Fruit fly (Drosophila melanogaster) whole organism, wandering third instar larva: ENCODE results near the gene CG33271.
"Not testable (repeated sequence)": the region's sequence is repeated elsewhere in the genome, so short reads cannot be mapped to it uniquely, and the experiment has no call there.

Experiments used
- Abd-B ChIP-seq: fragments of >200 bp; optimal IDR thresholded peaks from 2 replicates; lab custom pipeline; 2017; ENCODE audit warnings: missing biosample characterization, missing genetic modification characterization
- CG32264 ChIP-seq: fragments of 200-800 bp; sonication (Bioruptor generic); optimal IDR thresholded peaks from 2 replicates; lab custom pipeline; 2016; ENCODE audit warnings: missing biosample characterization, missing genetic modification characterization
- CrebA ChIP-seq: fragments of 200-800 bp; sonication (Bioruptor generic); optimal IDR thresholded peaks from 2 replicates; lab custom pipeline; 2016; ENCODE audit warnings: missing biosample characterization, mild to moderate bottlenecking, missing genetic modification characterization, borderline replicate concordance
- Dfd ChIP-seq: fragments of >200 bp; optimal IDR thresholded peaks from 2 replicates; lab custom pipeline; 2017; ENCODE audit warnings: missing biosample characterization, missing genetic modification characterization
- Dif ChIP-seq: fragments of 200-275, 200-300 bp; sonication (Bioruptor generic); optimal IDR thresholded peaks from 2 replicates; lab custom pipeline; 2018; ENCODE audit warnings: missing biosample characterization, missing genetic modification characterization; ENCODE audit not compliant: partially characterized antibody
- GATAd ChIP-seq: sonication (Bioruptor generic); optimal IDR thresholded peaks from 2 replicates; lab custom pipeline; 2016; ENCODE audit warnings: missing biosample characterization, missing genetic modification characterization
- HLH106 ChIP-seq: fragments of 200-800 bp; optimal IDR thresholded peaks from 3 replicates; lab custom pipeline; 2019; ENCODE audit warnings: missing biosample characterization, mild to moderate bottlenecking, missing genetic modification characterization, moderate library complexity
- Hnf4 ChIP-seq: fragments of 200-800 bp; sonication (Bioruptor generic); optimal IDR thresholded peaks from 2 replicates; lab custom pipeline; 2016; ENCODE audit warnings: missing biosample characterization, mild to moderate bottlenecking, missing genetic modification characterization
- Hr78 ChIP-seq: fragments of >200 bp; optimal IDR thresholded peaks from 2 replicates; lab custom pipeline; 2017; ENCODE audit warnings: missing biosample characterization, missing genetic modification characterization
- Hr83 ChIP-seq: fragments of 200-300 bp; sonication (Bioruptor generic); optimal IDR thresholded peaks from 2 replicates; lab custom pipeline; 2016; ENCODE audit warnings: missing biosample characterization, mild to moderate bottlenecking, missing genetic modification characterization, moderate library complexity; ENCODE audit not compliant: poor library complexity, severe bottlenecking
- Jra ChIP-seq: sonication (Bioruptor generic); optimal IDR thresholded peaks from 2 replicates; lab custom pipeline; 2016; ENCODE audit warnings: missing biosample characterization, missing genetic modification characterization
- Mio ChIP-seq: sonication (Bioruptor generic); optimal IDR thresholded peaks from 2 replicates; lab custom pipeline; 2016; ENCODE audit warnings: missing biosample characterization, missing genetic modification characterization
- Myc ChIP-seq: fragments of >200 bp; optimal IDR thresholded peaks from 2 replicates; lab custom pipeline; 2017
- N ChIP-seq: fragments of >200 bp; optimal IDR thresholded peaks from 2 replicates; lab custom pipeline; 2018; ENCODE audit warnings: missing biosample characterization, missing external identifiers, missing genetic modification characterization
- OdsH ChIP-seq: fragments of 200-800 bp; sonication (Bioruptor generic); optimal IDR thresholded peaks from 2 replicates; lab custom pipeline; 2016; ENCODE audit warnings: missing biosample characterization, mild to moderate bottlenecking, missing genetic modification characterization
- Rel ChIP-seq, 2 experiments: fragments of 200-800 bp; sonication (Bioruptor generic) in 1 of 2; optimal IDR thresholded peaks; 2 replicates in 1 of 2; 3 replicates in 1 of 2; lab custom pipeline; 2016 to 2019; ENCODE audit warnings: mild to moderate bottlenecking in 2 of 2, missing biosample characterization in 2 of 2, missing genetic modification characterization in 2 of 2, moderate library complexity in 1 of 2
- Vsx2 ChIP-seq: fragments of 200-300, 225-300 bp; sonication (Bioruptor generic); optimal IDR thresholded peaks from 2 replicates; lab custom pipeline; 2018; ENCODE audit warnings: missing biosample characterization, missing genetic modification characterization; ENCODE audit not compliant: partially characterized antibody
- br ChIP-seq: fragments of 200-800 bp; sonication (Bioruptor generic); optimal IDR thresholded peaks from 2 replicates; lab custom pipeline; 2016; ENCODE audit warnings: missing biosample characterization, missing genetic modification characterization
- brk ChIP-seq: fragments of 200-800 bp; sonication (Bioruptor generic); optimal IDR thresholded peaks from 2 replicates; lab custom pipeline; 2016; ENCODE audit warnings: missing biosample characterization, mild to moderate bottlenecking, missing genetic modification characterization
- dl ChIP-seq, 2 experiments: fragments of 175-275, 200-275 bp in 1 of 2; fragments of 200-275 bp in 1 of 2; sonication (Bioruptor generic); optimal IDR thresholded peaks; lab custom pipeline; 2018; ENCODE audit warnings: mild to moderate bottlenecking in 2 of 2, missing biosample characterization in 2 of 2, missing genetic modification characterization in 2 of 2, moderate library complexity in 2 of 2; ENCODE audit not compliant: partially characterized antibody in 2 of 2, insufficient read depth in 1 of 2
- dmrt93B ChIP-seq: fragments of 200-800 bp; sonication (Bioruptor generic); optimal IDR thresholded peaks from 2 replicates; lab custom pipeline; 2018; ENCODE audit warnings: missing biosample characterization, mild to moderate bottlenecking, missing genetic modification characterization
- dsf ChIP-seq: sonication (Bioruptor generic); optimal IDR thresholded peaks from 2 replicates; lab custom pipeline; 2016; ENCODE audit warnings: missing biosample characterization, missing genetic modification characterization, borderline replicate concordance
- ey ChIP-seq: fragments of 200-800 bp; sonication (Bioruptor generic); optimal IDR thresholded peaks from 2 replicates; lab custom pipeline; 2016; ENCODE audit warnings: missing biosample characterization, missing genetic modification characterization
- foxo ChIP-seq, 2 experiments: fragments of 200-800 bp; sonication (Bioruptor generic); optimal IDR thresholded peaks; 2 replicates in 1 of 2; 3 replicates in 1 of 2; lab custom pipeline; 2016 to 2017; ENCODE audit warnings: missing biosample characterization in 2 of 2, missing genetic modification characterization in 2 of 2
- fru ChIP-seq: fragments of 200-800 bp; sonication (Bioruptor generic); optimal IDR thresholded peaks from 3 replicates; lab custom pipeline; 2016; ENCODE audit warnings: missing biosample characterization, mild to moderate bottlenecking, missing genetic modification characterization
- h ChIP-seq: fragments of 200-800 bp; sonication (Bioruptor generic); optimal IDR thresholded peaks from 3 replicates; lab custom pipeline; 2016; ENCODE audit warnings: missing biosample characterization, mild to moderate bottlenecking, missing genetic modification characterization
- jim ChIP-seq: fragments of 175-275, 200-325 bp; sonication (Bioruptor generic); optimal IDR thresholded peaks from 2 replicates; lab custom pipeline; 2016; ENCODE audit warnings: missing biosample characterization, mild to moderate bottlenecking, missing genetic modification characterization
- pan ChIP-seq: fragments of >200 bp; optimal IDR thresholded peaks from 2 replicates; lab custom pipeline; 2017
- psq ChIP-seq: fragments of 200-800 bp; sonication (Bioruptor generic); optimal IDR thresholded peaks from 3 replicates; lab custom pipeline; 2017; ENCODE audit warnings: missing biosample characterization, mild to moderate bottlenecking, missing genetic modification characterization, moderate library complexity
- rgr ChIP-seq: fragments of 200-800 bp; sonication (Bioruptor generic); optimal IDR thresholded peaks from 3 replicates; lab custom pipeline; 2016; ENCODE audit warnings: missing biosample characterization, mild to moderate bottlenecking, missing genetic modification characterization
- sv ChIP-seq: fragments of 200-800 bp; sonication (Bioruptor generic); optimal IDR thresholded peaks from 3 replicates; lab custom pipeline; 2016; ENCODE audit warnings: missing biosample characterization, missing genetic modification characterization
- usp ChIP-seq: fragments of >200 bp; optimal IDR thresholded peaks from 2 replicates; lab custom pipeline; 2017; ENCODE audit warnings: missing biosample characterization, missing genetic modification characterization
- woc ChIP-seq: sonication (Bioruptor generic); optimal IDR thresholded peaks from 2 replicates; lab custom pipeline; 2016; ENCODE audit warnings: missing biosample characterization, mild to moderate bottlenecking, missing genetic modification characterization

CG33271 gene

DNA sequence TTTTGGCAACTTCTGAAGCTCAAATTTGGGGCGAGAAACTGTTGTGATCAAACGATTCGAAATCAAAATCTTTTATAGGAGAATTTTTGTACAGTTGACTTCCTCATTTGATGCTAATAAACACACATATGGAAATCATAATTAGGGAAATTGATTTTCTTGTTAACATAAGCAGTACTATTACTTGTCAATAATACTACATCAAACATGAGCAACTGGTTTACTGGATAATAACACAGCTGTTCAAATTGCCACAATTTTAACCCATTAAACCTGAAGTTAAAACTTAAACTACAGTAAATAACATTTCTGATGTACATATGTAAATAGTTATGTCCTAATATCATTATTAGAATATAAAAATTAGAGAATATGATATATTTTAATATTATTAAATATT is 2.6 kb upstream of the CG33271 start, which contains the start of gene CG43390:
CG43390 (minus strand) TSS at position 32 of the 400 bp plus-strand sequence.
- no peak for TF ChIP-seq h (GFP tag; lab: Kevin White, UChicago)
- no peak for TF ChIP-seq ey (GFP tag; lab: Kevin White, UChicago)
- TF ChIP-seq jim (GFP tag; lab: Kevin White, UChicago), result no peak
- no peak for TF ChIP-seq Vsx2
- TF ChIP-seq Rel (GFP tag; optimal IDR thresholded peaks at IDR 0.05; lab: Kevin White, UChicago), result no peak
- no peak for TF ChIP-seq Rel (tag; optimal IDR thresholded peaks at IDR 0.05; lab: Kevin White, UChicago)
- TF ChIP-seq foxo (GFP tag; optimal IDR thresholded peaks at IDR 0.05; lab: Kevin White, UChicago), result no peak
- TF ChIP-seq dl (GFP tag; optimal IDR thresholded peaks at IDR 0.05; lab: Kevin White, UChicago; ENCODE audit: insufficient read depth in 1 of 2, partially characterized antibody in 2 of 2), result no peak
- TF ChIP-seq Dfd (GFP tag; lab: Kevin White, UChicago), result no peak
- no peak for TF ChIP-seq OdsH (GFP tag; lab: Kevin White, UChicago)
- TF ChIP-seq N (GFP tag; lab: Kevin White, UChicago), result no peak
- TF ChIP-seq psq, result no peak
- no peak for TF ChIP-seq brk (GFP tag; lab: Kevin White, UChicago)
- TF ChIP-seq rgr (GFP tag; lab: Kevin White, UChicago), result no peak
- TF ChIP-seq Myc (lab: Kevin White, UChicago), result no peak
- TF ChIP-seq CG32264 (GFP tag; lab: Kevin White, UChicago), result no peak
- no peak for TF ChIP-seq Hr78 (GFP tag; lab: Kevin White, UChicago)
- no peak for TF ChIP-seq Dif (GFP tag; lab: Kevin White, UChicago)
- TF ChIP-seq Jra (GFP tag; lab: Kevin White, UChicago), result no peak

DNA sequence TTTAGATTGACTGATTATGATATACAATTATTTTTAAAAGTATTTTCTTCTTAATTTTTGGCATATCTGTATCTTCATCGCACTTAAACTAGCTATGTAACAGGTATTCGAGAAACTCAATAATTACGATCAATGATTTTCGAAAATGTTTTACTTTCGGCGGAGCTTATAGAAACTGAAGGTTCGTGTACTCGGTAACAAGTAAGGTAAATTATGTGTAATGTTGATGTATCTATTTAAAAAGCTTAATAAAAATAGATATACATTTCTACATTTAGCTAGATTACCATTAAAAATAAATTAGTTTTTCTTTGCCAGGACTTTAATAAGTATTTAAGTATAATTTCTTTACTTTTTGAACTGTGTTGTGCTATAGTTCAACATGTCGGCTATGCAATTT is 1.6 kb upstream of the CG33271 start:
- TF ChIP-seq Dif (GFP tag; lab: Kevin White, UChicago) (no peak), HLH106 (tag; lab: Kevin White, UChicago) (no peak), Myc (lab: Kevin White, UChicago) (peak; percentile 7), dmrt93B (GFP tag; lab: Kevin White, UChicago) (no peak), N (GFP tag; lab: Kevin White, UChicago) (no peak), woc (GFP tag; lab: Kevin White, UChicago) (no peak)

DNA sequence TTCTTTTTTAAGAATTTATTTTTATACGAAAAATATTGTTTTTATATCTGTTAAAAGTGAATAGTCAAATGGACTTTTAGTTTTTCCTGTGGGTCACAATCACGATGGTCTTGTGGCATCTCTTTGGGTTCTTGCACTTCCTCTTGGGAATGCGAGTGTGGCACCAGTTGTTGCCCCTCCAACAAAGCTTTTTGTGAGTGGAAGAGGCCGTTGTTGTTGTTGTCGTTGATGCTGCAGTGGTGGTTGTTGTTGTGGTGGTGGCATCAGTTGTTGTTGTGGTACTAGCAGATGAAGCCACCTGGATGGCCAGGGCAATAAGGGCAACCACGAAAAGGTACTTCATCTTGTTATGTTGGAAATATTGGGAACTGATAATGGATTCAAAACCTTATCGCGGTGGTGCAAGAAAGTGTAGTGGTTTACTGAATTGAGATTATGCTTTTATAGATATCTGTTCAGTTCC is 947 bp upstream of the CG33271 start, which contains the start of gene CG33270:
CG33270 (minus strand) TSS at position 413 of the 463 bp plus-strand sequence.
- TF ChIP-seq jim (GFP tag; lab: Kevin White, UChicago) (no peak), Myc (lab: Kevin White, UChicago) (no peak), Hr78 (GFP tag; lab: Kevin White, UChicago) (no peak), sv (GFP tag; lab: Kevin White, UChicago) (no peak), Hnf4 (GFP tag; lab: Kevin White, UChicago) (no peak), dl (GFP tag; optimal IDR thresholded peaks at IDR 0.05; lab: Kevin White, UChicago; ENCODE audit: insufficient read depth in 1 of 2, partially characterized antibody in 2 of 2) (no peak), dmrt93B (GFP tag; lab: Kevin White, UChicago) (no peak), GATAd (no peak), dsf (no peak), OdsH (GFP tag; lab: Kevin White, UChicago) (no peak)

DNA sequence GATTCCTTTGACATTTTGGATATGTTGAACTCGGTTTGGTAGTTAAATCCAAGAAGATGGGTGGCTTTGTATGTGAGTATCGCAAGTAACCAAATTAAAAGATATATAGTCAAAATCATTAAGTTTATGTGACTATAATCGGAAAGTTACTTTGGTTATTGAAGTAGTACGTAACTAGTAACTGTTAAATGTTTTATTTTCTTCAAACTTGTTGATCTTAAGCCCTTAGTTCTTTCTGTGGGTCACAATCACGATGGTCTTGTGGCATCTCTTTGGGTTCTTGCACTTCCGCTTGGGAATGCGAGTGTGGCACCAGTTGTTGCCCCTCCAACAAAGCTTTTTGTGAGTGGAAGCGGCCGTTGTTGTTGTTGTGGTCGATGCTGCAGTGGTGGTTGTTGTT is 351 bp downstream of the CG33271 start, which contains the start of gene CG33489:
CG33489 (minus strand) TSS at position 101 of the 400 bp plus-strand sequence.
- not testable (repeated sequence) for TF ChIP-seq h (GFP tag; lab: Kevin White, UChicago); dsf; pan (lab: Kevin White, UChicago)

DNA sequence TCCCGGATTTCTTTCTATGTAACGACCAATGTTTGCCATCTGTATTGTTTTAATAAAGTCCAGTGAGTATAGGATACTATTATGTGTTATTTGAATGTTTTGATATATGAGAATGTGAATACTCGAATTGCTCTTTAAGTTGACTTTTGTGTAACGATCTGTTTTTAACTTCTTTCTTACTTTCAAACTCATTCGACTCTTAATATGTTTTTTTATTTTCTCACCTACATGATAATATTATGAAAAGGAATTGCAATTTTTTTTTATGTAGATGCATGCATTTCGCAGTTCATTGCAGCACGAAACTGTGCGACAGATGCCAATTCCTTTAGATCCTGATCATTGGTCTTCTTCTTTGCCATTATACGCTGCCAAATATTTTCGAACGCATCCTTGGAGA is 2.7 kb downstream of the CG33271 start, which contains the start of gene CG33490:
CG33490 (minus strand) TSS at position 101 of the 400 bp plus-strand sequence.
- no peak for TF ChIP-seq Mio (GFP tag; lab: Kevin White, UChicago)
- no peak for TF ChIP-seq usp (GFP tag; lab: Kevin White, UChicago)
- no peak for TF ChIP-seq GATAd
- TF ChIP-seq br (GFP tag; lab: Kevin White, UChicago), result no peak
- TF ChIP-seq OdsH (GFP tag; lab: Kevin White, UChicago), result no peak
- no peak for TF ChIP-seq Hr78 (GFP tag; lab: Kevin White, UChicago)
- no peak for TF ChIP-seq brk (GFP tag; lab: Kevin White, UChicago)
- TF ChIP-seq Hr83, result no peak
- no peak for TF ChIP-seq psq
- TF ChIP-seq Rel (GFP tag; optimal IDR thresholded peaks at IDR 0.05; lab: Kevin White, UChicago), result no peak
- no peak for TF ChIP-seq Rel (tag; optimal IDR thresholded peaks at IDR 0.05; lab: Kevin White, UChicago)
- TF ChIP-seq foxo (GFP tag; optimal IDR thresholded peaks at IDR 0.05; lab: Kevin White, UChicago), result no peak
- TF ChIP-seq CrebA, result no peak
- no peak for TF ChIP-seq Hnf4 (GFP tag; lab: Kevin White, UChicago)
- TF ChIP-seq N (GFP tag; lab: Kevin White, UChicago), result no peak
- TF ChIP-seq pan (lab: Kevin White, UChicago), result no peak
- no peak for TF ChIP-seq fru
- no peak for TF ChIP-seq Vsx2
- no peak for TF ChIP-seq Dfd (GFP tag; lab: Kevin White, UChicago)
- TF ChIP-seq Abd-B (GFP tag; lab: Kevin White, UChicago), result no peak
- TF ChIP-seq, all 38 proteins: peak for 0
